Worm (Caenorhabditis elegans) whole organism, L4 larva: ENCODE results near the gene F22B5.10.

Experiments
- F37D6.2 ChIP-seq: sonication (generic microtip); optimal IDR thresholded peaks from 2 replicates; lab custom pipeline; 2016; ENCODE audit warnings: mild to moderate bottlenecking, missing genetic modification characterization, missing compliant biosample characterization
- F44E2.7 ChIP-seq: fragments of 200-800 bp; sonication (Bioruptor generic); IDR thresholded peaks from 2 replicates; pipeline ENCODE4 v2.1.2; 2022; ENCODE audit warnings: missing genetic modification characterization, missing compliant biosample characterization
- T20F7.1 ChIP-seq: fragments of 200-800 bp; sonication (Bioruptor generic); optimal IDR thresholded peaks from 2 replicates; lab custom pipeline; 2018; ENCODE audit warnings: mild to moderate bottlenecking, missing genetic modification characterization, missing compliant biosample characterization
- T26A8.4 ChIP-seq: fragments of 200-800 bp; sonication (Bioruptor generic); IDR thresholded peaks from 2 replicates; pipeline ENCODE4 v1.3.6; 2022; ENCODE audit warnings: missing genetic modification characterization, missing compliant biosample characterization
- ama-1 ChIP-seq: fragments of 150-350 bp; optimal IDR thresholded peaks from 2 replicates; lab custom pipeline; 2014; ENCODE audit warnings: inconsistent platforms, mixed read lengths
- ceh-28 ChIP-seq: fragments of 150-350 bp; optimal IDR thresholded peaks from 2 replicates; lab custom pipeline; 2014; ENCODE audit warnings: missing biosample characterization, missing genetic modification reagents, missing genetic modification characterization
- ceh-44 ChIP-seq: fragments of 200-800 bp; sonication (Bioruptor generic); IDR thresholded peaks from 2 replicates; pipeline ENCODE4 v1.3.6; 2022; ENCODE audit warnings: missing genetic modification reagents, missing genetic modification characterization, missing compliant biosample characterization
- ceh-62 ChIP-seq: sonication (generic microtip); optimal IDR thresholded peaks from 2 replicates; lab custom pipeline; 2017; ENCODE audit warnings: missing biosample characterization, missing genetic modification characterization
- ceh-82 ChIP-seq: sonication (generic microtip); optimal IDR thresholded peaks from 2 replicates; lab custom pipeline; 2017; ENCODE audit warnings: missing biosample characterization, missing genetic modification characterization
- ces-1 ChIP-seq: fragments of 150-350 bp; sonication (generic microtip); optimal IDR thresholded peaks from 4 replicates; lab custom pipeline; 2014; ENCODE audit warnings: missing biosample characterization, missing genetic modification reagents, missing genetic modification characterization
- cey-2 ChIP-seq: sonication (generic microtip); optimal IDR thresholded peaks from 3 replicates; lab custom pipeline; 2017; ENCODE audit warnings: missing genetic modification characterization, mild to moderate bottlenecking, missing compliant biosample characterization, antibody characterized with exemption, borderline replicate concordance; ENCODE audit not compliant: insufficient read depth
- daf-8 ChIP-seq: fragments of 200-800 bp; sonication (Bioruptor generic); IDR thresholded peaks from 2 replicates; pipeline ENCODE4 v1.3.6; 2022; ENCODE audit warnings: missing genetic modification characterization, missing compliant biosample characterization
- dmd-8 ChIP-seq: fragments of 200-800 bp; sonication (Bioruptor generic); IDR thresholded peaks from 2 replicates; pipeline ENCODE4 v1.3.6; 2022; ENCODE audit warnings: missing genetic modification characterization, missing compliant biosample characterization
- dmd-9 ChIP-seq: fragments of 200-800 bp; sonication (Bioruptor generic); IDR thresholded peaks from 2 replicates; pipeline ENCODE4 v1.3.6; 2022; ENCODE audit warnings: missing genetic modification reagents, missing genetic modification characterization, missing compliant biosample characterization
- duxl-1 ChIP-seq: sonication (generic microtip); optimal IDR thresholded peaks from 2 replicates; lab custom pipeline; 2016; ENCODE audit warnings: mild to moderate bottlenecking, missing genetic modification characterization, moderate library complexity, missing compliant biosample characterization; ENCODE audit not compliant: poor library complexity
- egl-27 ChIP-seq: sonication (generic microtip); optimal IDR thresholded peaks from 3 replicates; lab custom pipeline; 2017; ENCODE audit warnings: missing biosample characterization, missing genetic modification reagents, missing genetic modification characterization
- gei-8 ChIP-seq: fragments of 200-800 bp; sonication (Bioruptor generic); optimal IDR thresholded peaks from 2 replicates; lab custom pipeline; 2018; ENCODE audit warnings: mild to moderate bottlenecking, missing genetic modification characterization, missing compliant biosample characterization
- hmg-1.1 ChIP-seq: fragments of 200-800 bp; sonication (Bioruptor generic); IDR thresholded peaks from 2 replicates; pipeline ENCODE4 v1.3.6; 2022; ENCODE audit warnings: missing genetic modification reagents, missing genetic modification characterization, missing compliant biosample characterization
- jun-1 ChIP-seq: fragments of 150-350 bp; optimal IDR thresholded peaks from 2 replicates; lab custom pipeline; 2014; ENCODE audit warnings: missing biosample characterization, missing genetic modification reagents, missing genetic modification characterization
- lim-7 ChIP-seq: fragments of 200-800 bp; sonication (Bioruptor generic); IDR thresholded peaks from 2 replicates; pipeline ENCODE4 v1.3.6; 2022; ENCODE audit warnings: missing genetic modification characterization, missing compliant biosample characterization
- lin-1 ChIP-seq: fragments of 200-800 bp; sonication (Bioruptor generic); IDR thresholded peaks from 2 replicates; pipeline ENCODE4 v1.3.6; 2022; ENCODE audit warnings: missing genetic modification reagents, missing genetic modification characterization, missing compliant biosample characterization
- lin-13 ChIP-seq: fragments of 150-350 bp; optimal IDR thresholded peaks from 2 replicates; lab custom pipeline; 2014; ENCODE audit warnings: missing biosample characterization, missing genetic modification reagents, missing genetic modification characterization
- lin-15B ChIP-seq: fragments of 150-350 bp; sonication (generic microtip); optimal IDR thresholded peaks from 3 replicates; lab custom pipeline; 2014; ENCODE audit warnings: missing biosample characterization, missing genetic modification characterization
- lin-29 ChIP-seq: fragments of 200-800 bp; sonication (Bioruptor generic); IDR thresholded peaks from 2 replicates; pipeline ENCODE4 v1.3.6; 2022; ENCODE audit warnings: missing genetic modification reagents, missing genetic modification characterization, missing compliant biosample characterization
- lir-3 ChIP-seq: sonication (generic microtip); optimal IDR thresholded peaks from 2 replicates; lab custom pipeline; 2016; ENCODE audit warnings: mild to moderate bottlenecking, missing genetic modification characterization, missing compliant biosample characterization
- madf-9 ChIP-seq: fragments of 200-800 bp; sonication (Bioruptor generic); conservative IDR thresholded peaks from 2 replicates; pipeline ENCODE4 v1.3.6; 2022; ENCODE audit warnings: missing genetic modification reagents, missing genetic modification characterization, missing compliant biosample characterization
- mdt-29 ChIP-seq: fragments of 200-800 bp; sonication (Bioruptor generic); IDR thresholded peaks from 2 replicates; pipeline ENCODE4 v1.3.6; 2022; ENCODE audit warnings: missing genetic modification reagents, missing genetic modification characterization, missing compliant biosample characterization
- mxl-2 ChIP-seq: fragments of 200-800 bp; sonication (Bioruptor generic); conservative IDR thresholded peaks from 2 replicates; pipeline ENCODE4 v1.3.6; 2022; ENCODE audit warnings: missing genetic modification reagents, missing genetic modification characterization, missing compliant biosample characterization
- mxl-3 ChIP-seq: fragments of 200-800 bp; sonication (Bioruptor generic); optimal IDR thresholded peaks from 2 replicates; lab custom pipeline; 2018; ENCODE audit warnings: mild to moderate bottlenecking, missing genetic modification characterization, missing compliant biosample characterization
- nhr-102 ChIP-seq: sonication (generic microtip); optimal IDR thresholded peaks from 2 replicates; lab custom pipeline; 2016; ENCODE audit warnings: mild to moderate bottlenecking, missing genetic modification characterization, moderate library complexity, missing compliant biosample characterization
- nhr-237 ChIP-seq: sonication (generic microtip); optimal IDR thresholded peaks from 2 replicates; lab custom pipeline; 2017; ENCODE audit warnings: missing biosample characterization, missing genetic modification characterization
- nhr-28 ChIP-seq: fragments of 150-350 bp; optimal IDR thresholded peaks from 2 replicates; lab custom pipeline; 2014; ENCODE audit warnings: missing biosample characterization, missing genetic modification characterization
- nhr-48 ChIP-seq: sonication (generic microtip); optimal IDR thresholded peaks from 2 replicates; lab custom pipeline; 2016; ENCODE audit warnings: mild to moderate bottlenecking, missing genetic modification characterization, missing compliant biosample characterization
- nhr-76 ChIP-seq: fragments of 150-350 bp; optimal IDR thresholded peaks from 2 replicates; lab custom pipeline; 2014; ENCODE audit warnings: missing biosample characterization, missing genetic modification characterization
- nhr-77 ChIP-seq: fragments of 150-350 bp; optimal IDR thresholded peaks from 2 replicates; lab custom pipeline; 2014; ENCODE audit warnings: missing biosample characterization, missing genetic modification characterization
- pha-4 ChIP-seq, 2 experiments: fragments of 150-350 bp in 1 of 2; fragments of 200-800 bp in 1 of 2; sonication (Bioruptor generic) in 1 of 2; IDR thresholded peaks in 1 of 2; optimal IDR thresholded peaks in 1 of 2; 2 replicates each; pipeline versions ENCODE4 v1.3.6 to Lab custom; 2014 to 2022; ENCODE audit warnings: missing genetic modification characterization in 2 of 2, missing genetic modification reagents in 2 of 2, missing biosample characterization in 1 of 2, missing compliant biosample characterization in 1 of 2
- php-3 ChIP-seq: fragments of 200-800 bp; sonication (Bioruptor generic); IDR thresholded peaks from 2 replicates; pipeline ENCODE4 v1.3.6; 2022; ENCODE audit warnings: missing genetic modification reagents, missing genetic modification characterization, missing compliant biosample characterization
- pqm-1 ChIP-seq: sonication (generic microtip); optimal IDR thresholded peaks from 2 replicates; lab custom pipeline; 2017; ENCODE audit warnings: missing biosample characterization, missing genetic modification characterization
- rbr-2 ChIP-seq: sonication (generic microtip); optimal IDR thresholded peaks from 2 replicates; lab custom pipeline; 2016; ENCODE audit warnings: missing genotype, missing genetic modification characterization, missing compliant biosample characterization
- saeg-2 ChIP-seq: fragments of 200-800 bp; sonication (Bioruptor generic); IDR thresholded peaks from 2 replicates; pipeline ENCODE4 v1.3.6; 2022; ENCODE audit warnings: missing genetic modification reagents, missing genetic modification characterization, missing compliant biosample characterization
- set-16 ChIP-seq: fragments of 200-800 bp; sonication (Bioruptor generic); IDR thresholded peaks from 2 replicates; pipeline ENCODE4 v1.3.6; 2022; ENCODE audit warnings: missing genetic modification reagents, missing genetic modification characterization, missing compliant biosample characterization
- skn-1 ChIP-seq: fragments of 150-350 bp; optimal IDR thresholded peaks from 2 replicates; lab custom pipeline; 2014; ENCODE audit warnings: missing biosample characterization, missing genetic modification characterization
- snpc-4 ChIP-seq: fragments of 150-350 bp; optimal IDR thresholded peaks from 2 replicates; lab custom pipeline; 2014; ENCODE audit warnings: missing biosample characterization, missing genetic modification characterization
- tag-97 ChIP-seq: fragments of 200-800 bp; sonication (Bioruptor generic); IDR thresholded peaks from 2 replicates; pipeline ENCODE4 v1.3.6; 2022; ENCODE audit warnings: missing genetic modification characterization, missing compliant biosample characterization
- unc-130 ChIP-seq: sonication (generic microtip); optimal IDR thresholded peaks from 2 replicates; lab custom pipeline; 2016; ENCODE audit warnings: missing genetic modification reagents, missing genetic modification characterization, missing compliant biosample characterization
- unc-39 ChIP-seq: sonication (generic microtip); optimal IDR thresholded peaks from 2 replicates; lab custom pipeline; 2017; ENCODE audit warnings: missing biosample characterization, missing genetic modification characterization
- unc-62 ChIP-seq, 3 experiments: fragments of 150-350 bp in 1 of 3; sonication (generic microtip); optimal IDR thresholded peaks in 2 of 3; peaks in 1 of 3; 1 replicate in 1 of 3; 2 replicates in 2 of 3; lab custom pipeline; 2014 to 2017; ENCODE audit warnings: missing biosample characterization in 3 of 3, missing genetic modification characterization in 3 of 3, missing genetic modification reagents in 3 of 3, missing genotype in 1 of 3
- zag-1 ChIP-seq: fragments of 150-350 bp; optimal IDR thresholded peaks from 2 replicates; lab custom pipeline; 2014; ENCODE audit warnings: missing biosample characterization, missing genetic modification characterization
- zfp-2 ChIP-seq: sonication (generic microtip); optimal IDR thresholded peaks from 2 replicates; lab custom pipeline; 2016; ENCODE audit warnings: mild to moderate bottlenecking, missing genetic modification characterization, missing compliant biosample characterization
- ztf-11 ChIP-seq: fragments of 150-350 bp; optimal IDR thresholded peaks from 2 replicates; lab custom pipeline; 2014; ENCODE audit warnings: missing biosample characterization, missing genetic modification characterization

Gene F22B5.10

ce11 chrII:8481033-8481708 is 14.2 kb downstream of the F22B5.10 start:
- no peak for TF ChIP-seq tag-97 (GFP tag; lab: Robert Waterston, UW)
- no peak for TF ChIP-seq daf-8 (GFP tag; lab: Robert Waterston, UW)
- TF ChIP-seq T26A8.4 (GFP tag; lab: Robert Waterston, UW), result peak; percentile 37
- no peak for TF ChIP-seq duxl-1 (tag; lab: Kevin White, UChicago)
- peak; percentile 47 for TF ChIP-seq php-3
- no peak for TF ChIP-seq ceh-44 (GFP tag; lab: Robert Waterston, UW)
- no peak for TF ChIP-seq zfp-2 (tag; lab: Kevin White, UChicago)
- TF ChIP-seq nhr-77 (tag; lab: Kevin White, UChicago), result peak; percentile 39
- TF ChIP-seq ama-1 (lab: Kevin White, UChicago), result no peak
- no peak for TF ChIP-seq rbr-2 (tag; lab: Kevin White, UChicago)
- TF ChIP-seq nhr-237, result no peak
- TF ChIP-seq mxl-3 (GFP tag; lab: Kevin White, UChicago), result no peak
- TF ChIP-seq skn-1, result no peak
- no peak for TF ChIP-seq unc-39 (tag; lab: Kevin White, UChicago)
- peak; percentile 40 for TF ChIP-seq nhr-102 (tag; lab: Kevin White, UChicago)
- no peak for TF ChIP-seq ceh-82 (tag; lab: Kevin White, UChicago)
- TF ChIP-seq dmd-9 (GFP tag; lab: Robert Waterston, UW), result no peak
- no peak for TF ChIP-seq F44E2.7 (GFP tag; lab: Robert Waterston, UW)
- no peak for TF ChIP-seq cey-2
- TF ChIP-seq gei-8 (GFP tag; lab: Kevin White, UChicago), result no peak
- no peak for TF ChIP-seq pqm-1 (tag; lab: Kevin White, UChicago)
- no peak for TF ChIP-seq ceh-28
- TF ChIP-seq jun-1 (tag; lab: Kevin White, UChicago), result no peak
- peak; percentile 24 for TF ChIP-seq nhr-28 (tag; lab: Kevin White, UChicago)
- TF ChIP-seq egl-27 (tag; lab: Kevin White, UChicago), result no peak
- TF ChIP-seq lin-13 (GFP tag; lab: Kevin White, UChicago), result no peak
- no peak for TF ChIP-seq ces-1 (GFP tag; lab: Kevin White, UChicago)
- no peak for TF ChIP-seq lin-29
- no peak for TF ChIP-seq ceh-62
- TF ChIP-seq set-16 (GFP tag; lab: Robert Waterston, UW), result no peak
- no peak for TF ChIP-seq dmd-8 (GFP tag; lab: Robert Waterston, UW)
- TF ChIP-seq saeg-2 (GFP tag; lab: Robert Waterston, UW), result no peak
- peak; percentile 27; the same call in 1 of the 2 replicates for TF ChIP-seq pha-4 (GFP tag; IDR thresholded peaks at IDR 0.05; lab: Robert Waterston, UW)
- no peak for TF ChIP-seq pha-4 (tag; optimal IDR thresholded peaks at IDR 0.05; lab: Kevin White, UChicago)
- no peak for TF ChIP-seq nhr-76
- TF ChIP-seq hmg-1.1 (GFP tag; lab: Robert Waterston, UW), result no peak
- 0 out of 2 replicates have a peak, but pooled peaks have one; percentile 8 for TF ChIP-seq lin-1 (GFP tag; lab: Robert Waterston, UW)
- TF ChIP-seq zag-1 (tag; lab: Kevin White, UChicago), result no peak
- TF ChIP-seq lim-7, result no peak
- TF ChIP-seq lin-15B, result no peak
- TF ChIP-seq nhr-48 (tag; lab: Kevin White, UChicago), result peak; percentile 56
- TF ChIP-seq unc-130 (GFP tag; lab: Kevin White, UChicago), result no peak
- TF ChIP-seq F37D6.2, result no peak
- peak; percentile 83 for TF ChIP-seq mxl-2
- no peak for TF ChIP-seq madf-9 (GFP tag; lab: Robert Waterston, UW)
- TF ChIP-seq T20F7.1 (GFP tag; lab: Kevin White, UChicago), result peak; percentile 42
- TF ChIP-seq mdt-29, result peak; percentile 69
- TF ChIP-seq snpc-4, result no peak
- no peak for TF ChIP-seq ztf-11 (tag; lab: Kevin White, UChicago)
- peak in 1 of 2 experiments; percentile 5 for TF ChIP-seq unc-62 (GFP tag; optimal IDR thresholded peaks at IDR 0.05 in 1 of 2; lab: Kevin White, UChicago)
- no peak for TF ChIP-seq unc-62 (tag; optimal IDR thresholded peaks at IDR 0.05; lab: Kevin White, UChicago)
- no peak for TF ChIP-seq lir-3 (tag; lab: Kevin White, UChicago)
